Fruit fly (Drosophila melanogaster) whole organism, embryonic: Measurements from ENCODE around the gene CG34409.

Source experiments
- Aef1 ChIP-seq: fragments of 200-800 bp; sonication (Bioruptor generic); IDR thresholded peaks from 3 replicates; pipeline ENCODE4 v1.3.6; 2022; ENCODE audit warnings: missing biosample characterization, missing genetic modification characterization
- CG10267 ChIP-seq: fragments of 200-800 bp; sonication (Bioruptor generic); optimal IDR thresholded peaks from 2 replicates; lab custom pipeline; 2018; ENCODE audit warnings: missing biosample characterization, mild to moderate bottlenecking, missing genetic modification characterization, moderate library complexity
- CG12744 ChIP-seq: fragments of 200-800 bp; sonication (Bioruptor generic); optimal IDR thresholded peaks from 2 replicates; lab custom pipeline; 2016; ENCODE audit warnings: missing biosample characterization, missing genetic modification characterization
- CG13287 ChIP-seq: fragments of 200-800 bp; sonication (Bioruptor generic); IDR thresholded peaks from 2 replicates; pipeline ENCODE4 v1.3.6; 2022; ENCODE audit warnings: missing biosample characterization, missing genetic modification characterization; ENCODE audit not compliant: partially characterized antibody
- CG14710 ChIP-seq: fragments of 200-800 bp; sonication (Bioruptor generic); optimal IDR thresholded peaks from 3 replicates; lab custom pipeline; 2019; ENCODE audit warnings: missing biosample characterization, mild to moderate bottlenecking, missing genetic modification characterization, moderate library complexity
- CG15073 ChIP-seq: fragments of 200-800 bp; sonication (Bioruptor generic); optimal IDR thresholded peaks from 2 replicates; lab custom pipeline; 2016; ENCODE audit warnings: missing biosample characterization, missing genetic modification characterization
- CG1603 ChIP-seq: fragments of 200-800 bp; sonication (Bioruptor generic); optimal IDR thresholded peaks from 2 replicates; lab custom pipeline; 2019; ENCODE audit warnings: missing biosample characterization, mild to moderate bottlenecking, missing genetic modification characterization, moderate library complexity
- CG17385 ChIP-seq: fragments of 200-800 bp; sonication (Bioruptor generic); optimal IDR thresholded peaks from 3 replicates; lab custom pipeline; 2018; ENCODE audit warnings: missing biosample characterization, mild to moderate bottlenecking, missing genetic modification characterization
- CG1792 ChIP-seq: fragments of 200-800 bp; sonication (Bioruptor generic); optimal IDR thresholded peaks from 2 replicates; lab custom pipeline; 2016; ENCODE audit warnings: missing biosample characterization, missing genetic modification characterization
- CG18476 ChIP-seq: fragments of 200-800 bp; sonication (Bioruptor generic); optimal IDR thresholded peaks from 2 replicates; lab custom pipeline; 2016; ENCODE audit warnings: missing biosample characterization, mild to moderate bottlenecking, missing genetic modification characterization
- CG18599 ChIP-seq: fragments of 200-800 bp; sonication (Bioruptor generic); optimal IDR thresholded peaks from 3 replicates; lab custom pipeline; 2017; ENCODE audit warnings: missing biosample characterization, missing genetic modification characterization, mild to moderate bottlenecking, moderate library complexity, missing genetic modification reagents
- CG30020 ChIP-seq: fragments of 200-800 bp; optimal IDR thresholded peaks from 2 replicates; lab custom pipeline; 2019; ENCODE audit warnings: missing biosample characterization, mild to moderate bottlenecking, missing genetic modification characterization, moderate library complexity
- CG3163 ChIP-seq: fragments of 200-800 bp; sonication (Bioruptor generic); optimal IDR thresholded peaks from 3 replicates; lab custom pipeline; 2016; ENCODE audit warnings: missing biosample characterization, missing genetic modification characterization
- CG34376 ChIP-seq: fragments of 200-800 bp; sonication (Bioruptor generic); optimal IDR thresholded peaks from 2 replicates; lab custom pipeline; 2018; ENCODE audit warnings: missing biosample characterization, mild to moderate bottlenecking, missing genetic modification characterization
- CG42726 ChIP-seq: fragments of 200-800 bp; sonication (Bioruptor generic); IDR thresholded peaks from 2 replicates; pipeline ENCODE4 v1.3.6; 2022; ENCODE audit warnings: missing biosample characterization, missing genetic modification characterization; ENCODE audit not compliant: partially characterized antibody
- CG4404 ChIP-seq: fragments of 200-800 bp; sonication (Bioruptor generic); IDR thresholded peaks from 2 replicates; pipeline ENCODE4 v1.3.6; 2022; ENCODE audit warnings: missing biosample characterization, missing genetic modification characterization
- CG8478 ChIP-seq: fragments of >200 bp; optimal IDR thresholded peaks from 2 replicates; lab custom pipeline; 2018
- CG9932 ChIP-seq: fragments of 200-800 bp; sonication (Bioruptor generic); IDR thresholded peaks from 2 replicates; pipeline ENCODE4 v1.3.6; 2022; ENCODE audit warnings: missing biosample characterization, missing genetic modification characterization
- D19B ChIP-seq: fragments of 200-800 bp; sonication (Bioruptor generic); optimal IDR thresholded peaks from 2 replicates; lab custom pipeline; 2017; ENCODE audit warnings: missing biosample characterization, mild to moderate bottlenecking, missing genetic modification characterization
- Doc2 ChIP-seq: fragments of 200-800 bp; sonication (Bioruptor generic); IDR thresholded peaks from 2 replicates; pipeline ENCODE4 v1.3.6; 2022; ENCODE audit warnings: missing biosample characterization, missing genetic modification characterization
- GATAe ChIP-seq: fragments of 200-800 bp; sonication (Bioruptor generic); conservative IDR thresholded peaks from 2 replicates; pipeline ENCODE4 v1.3.6; 2022; ENCODE audit warnings: missing biosample characterization, missing genetic modification characterization
- Gsc ChIP-seq: fragments of 200-800 bp; sonication (Bioruptor generic); IDR thresholded peaks from 2 replicates; pipeline ENCODE4 v1.3.6; 2022; ENCODE audit warnings: missing biosample characterization, missing genetic modification characterization
- HLHmδ ChIP-seq: fragments of 200-800 bp; sonication (Bioruptor generic); optimal IDR thresholded peaks from 2 replicates; lab custom pipeline; 2018; ENCODE audit warnings: missing biosample characterization, mild to moderate bottlenecking, missing genetic modification characterization, moderate library complexity
- Hey ChIP-seq: fragments of 200-800 bp; sonication (Bioruptor generic); optimal IDR thresholded peaks from 3 replicates; lab custom pipeline; 2018; ENCODE audit warnings: missing biosample characterization, mild to moderate bottlenecking, missing genetic modification characterization
- Lim3 ChIP-seq: fragments of 200-800 bp; sonication (Bioruptor generic); IDR thresholded peaks from 2 replicates; pipeline ENCODE4 v1.3.6; 2022; ENCODE audit warnings: missing biosample characterization, missing genetic modification characterization
- NC2β ChIP-seq: fragments of 200-800 bp; sonication (Bioruptor generic); optimal IDR thresholded peaks from 2 replicates; lab custom pipeline; 2016; ENCODE audit warnings: missing biosample characterization, missing genetic modification characterization
- Nf-YA ChIP-seq: fragments of 200-800 bp; sonication (Bioruptor generic); IDR thresholded peaks from 2 replicates; pipeline ENCODE4 v1.3.6; 2022; ENCODE audit warnings: missing biosample characterization, missing genetic modification characterization
- NfI ChIP-seq: fragments of 200-800 bp; sonication (Bioruptor generic); optimal IDR thresholded peaks from 3 replicates; lab custom pipeline; 2018; ENCODE audit warnings: missing biosample characterization, mild to moderate bottlenecking, missing genetic modification characterization, moderate library complexity
- Oli ChIP-seq: fragments of 200-800 bp; sonication (Bioruptor generic); optimal IDR thresholded peaks from 2 replicates; lab custom pipeline; 2018; ENCODE audit warnings: missing biosample characterization, mild to moderate bottlenecking, missing genetic modification characterization, moderate library complexity
- ara ChIP-seq: fragments of 200-800 bp; sonication (Bioruptor generic); IDR thresholded peaks from 2 replicates; pipeline ENCODE4 v1.3.6; 2022; ENCODE audit warnings: missing biosample characterization, missing genetic modification characterization
- az2 ChIP-seq: fragments of 200-800 bp; sonication (Bioruptor generic); optimal IDR thresholded peaks from 3 replicates; lab custom pipeline; 2016; ENCODE audit warnings: missing biosample characterization, missing genetic modification characterization
- bowl ChIP-seq: fragments of 200-800 bp; sonication (Bioruptor generic); IDR thresholded peaks from 2 replicates; pipeline ENCODE4 v1.3.6; 2022; ENCODE audit warnings: missing biosample characterization, missing genetic modification characterization
- cato ChIP-seq: fragments of 200-800 bp; sonication (Bioruptor generic); optimal IDR thresholded peaks from 2 replicates; lab custom pipeline; 2016; ENCODE audit warnings: missing biosample characterization, missing genetic modification characterization, borderline replicate concordance
- ci ChIP-seq: fragments of 200-800 bp; sonication (Bioruptor generic); IDR thresholded peaks from 3 replicates; pipeline ENCODE4 v1.3.6; 2022; ENCODE audit warnings: missing biosample characterization, missing genetic modification characterization
- crc ChIP-seq: fragments of 200-800 bp; sonication (Bioruptor generic); optimal IDR thresholded peaks from 2 replicates; lab custom pipeline; 2016; ENCODE audit warnings: missing biosample characterization, missing genetic modification characterization
- danr ChIP-seq: fragments of 200-800 bp; sonication (Bioruptor generic); IDR thresholded peaks from 2 replicates; pipeline ENCODE4 v1.3.6; 2022; ENCODE audit warnings: missing biosample characterization, missing genetic modification characterization
- disco-r ChIP-seq: fragments of 200-800 bp; sonication (Bioruptor generic); optimal IDR thresholded peaks from 2 replicates; lab custom pipeline; 2016; ENCODE audit warnings: missing biosample characterization, missing genetic modification characterization
- dm ChIP-seq: fragments of 200-800 bp; sonication (Bioruptor generic); optimal IDR thresholded peaks from 3 replicates; lab custom pipeline; 2016; ENCODE audit warnings: missing biosample characterization, missing genetic modification characterization
- en ChIP-seq: fragments of 200-800 bp; sonication (Bioruptor generic); optimal IDR thresholded peaks from 2 replicates; lab custom pipeline; 2016; ENCODE audit warnings: missing biosample characterization, missing genetic modification characterization
- fd102C ChIP-seq: fragments of 200-800 bp; sonication (Bioruptor generic); optimal IDR thresholded peaks from 2 replicates; lab custom pipeline; 2018; ENCODE audit warnings: missing biosample characterization, mild to moderate bottlenecking, missing genetic modification characterization, moderate library complexity
- gfzf ChIP-seq: fragments of 200-800 bp; sonication (Bioruptor generic); optimal IDR thresholded peaks from 2 replicates; lab custom pipeline; 2016; ENCODE audit warnings: missing biosample characterization, mild to moderate bottlenecking, missing genetic modification characterization, moderate library complexity
- hkb ChIP-seq, 2 experiments: fragments of 200-800 bp in 1 of 2; fragments of >200 bp in 1 of 2; sonication (Bioruptor generic) in 1 of 2; IDR thresholded peaks in 1 of 2; optimal IDR thresholded peaks in 1 of 2; 2 replicates each; pipeline versions ENCODE4 v1.3.6 to Lab custom; 2017 to 2022; ENCODE audit warnings: missing biosample characterization in 1 of 2, missing genetic modification characterization in 1 of 2
- lbe ChIP-seq: fragments of 200-800 bp; sonication (Bioruptor generic); optimal IDR thresholded peaks from 2 replicates; lab custom pipeline; 2016; ENCODE audit warnings: missing biosample characterization, mild to moderate bottlenecking, missing genetic modification characterization
- nau ChIP-seq: fragments of 200-800 bp; sonication (Bioruptor generic); optimal IDR thresholded peaks from 3 replicates; lab custom pipeline; 2017; ENCODE audit warnings: missing biosample characterization, mild to moderate bottlenecking, missing genetic modification characterization, missing genetic modification reagents
- otp ChIP-seq: fragments of 200-800 bp; sonication (Bioruptor generic); IDR thresholded peaks from 3 replicates; pipeline ENCODE4, ENCODE4 v1.3.6; 2022; ENCODE audit warnings: missing biosample characterization, missing genetic modification characterization
- ro ChIP-seq: fragments of 200-800 bp; sonication (Bioruptor generic); IDR thresholded peaks from 2 replicates; pipeline ENCODE4 v1.3.6; 2022; ENCODE audit warnings: missing biosample characterization, missing genetic modification characterization
- sna ChIP-seq: fragments of 200-800 bp; sonication (Bioruptor generic); IDR thresholded peaks from 2 replicates; pipeline ENCODE4 v1.3.6; 2022; ENCODE audit warnings: missing biosample characterization, missing genetic modification characterization; ENCODE audit not compliant: partially characterized antibody
- tap ChIP-seq: fragments of 200-800 bp; optimal IDR thresholded peaks from 3 replicates; lab custom pipeline; 2019; ENCODE audit warnings: missing biosample characterization, mild to moderate bottlenecking, missing genetic modification characterization, moderate library complexity
- toy ChIP-seq: fragments of 200-800 bp; sonication (Bioruptor generic); IDR thresholded peaks from 2 replicates; pipeline ENCODE4 v1.3.6; 2022; ENCODE audit warnings: missing biosample characterization, missing genetic modification characterization
- unc-4 ChIP-seq: fragments of 200-800 bp; sonication (Bioruptor generic); IDR thresholded peaks from 2 replicates; pipeline ENCODE4 v1.3.6; 2022; ENCODE audit warnings: missing biosample characterization, missing genetic modification characterization; ENCODE audit not compliant: partially characterized antibody

The CG34409 gene

DNA sequence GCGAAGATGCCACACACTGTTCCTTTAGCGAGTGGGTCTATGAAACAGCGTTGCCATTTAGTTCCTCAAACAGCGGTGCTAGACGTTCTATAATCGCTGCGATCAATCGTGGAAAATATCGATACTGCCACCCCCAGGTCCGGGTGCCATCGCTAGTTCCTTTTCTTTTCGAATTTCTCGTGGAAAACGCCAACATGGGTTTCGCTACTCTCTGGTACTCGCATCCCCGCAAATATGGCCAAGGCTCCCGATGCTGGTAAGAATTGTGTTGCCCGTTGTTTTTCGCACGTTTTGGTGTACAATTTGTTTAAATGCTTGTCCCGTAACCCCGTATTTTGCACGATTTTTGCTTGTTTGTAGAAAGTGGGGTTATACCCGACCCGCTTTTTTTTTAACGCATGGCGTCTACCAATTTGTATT is 31.8 kb upstream of the CG34409 start, which contains the start of gene RpS29 (continued):
- TF ChIP-seq Hey (tag; lab: Kevin White, UChicago), result peak; percentile 74
- TF ChIP-seq en, result peak; percentile 59
- TF ChIP-seq CG13287 (GFP tag; lab: Robert Waterston, UW), result peak; percentile 97
- peak; percentile 97 for TF ChIP-seq CG1603 (tag; lab: Kevin White, UChicago)
- peak; percentile 59 for TF ChIP-seq Nf-YA
- no peak for TF ChIP-seq D19B (GFP tag; lab: Kevin White, UChicago)
- TF ChIP-seq CG17385 (GFP tag; lab: Kevin White, UChicago), result peak; percentile 54
- no peak for TF ChIP-seq CG8478 (lab: Kevin White, UChicago)
- peak; percentile 69 for TF ChIP-seq crc
- peak; percentile 38 for TF ChIP-seq cato (GFP tag; lab: Kevin White, UChicago)
- peak; percentile 97 for TF ChIP-seq unc-4 (GFP tag; lab: Robert Waterston, UW)
- peak; percentile 95 for TF ChIP-seq CG9932
- TF ChIP-seq CG10267 (tag; lab: Kevin White, UChicago), result peak; percentile 84
- TF ChIP-seq nau (GFP tag; lab: Kevin White, UChicago), result no peak
- no peak; the same call in 1 of the 2 replicates for TF ChIP-seq bowl (GFP tag; lab: Robert Waterston, UW)
- peak; percentile 98 for TF ChIP-seq CG42726 (GFP tag; lab: Robert Waterston, UW)
- TF ChIP-seq CG1792 (GFP tag; lab: Kevin White, UChicago), result peak; percentile 81
- peak; percentile 80 for TF ChIP-seq CG3163 (GFP tag; lab: Kevin White, UChicago)
- peak; percentile 60; the same call in 1 of the 2 replicates for TF ChIP-seq ara (GFP tag; lab: Robert Waterston, UW)
- peak; percentile 86 for TF ChIP-seq CG18599
- peak; percentile 51; the same call in 1 of the 2 replicates for TF ChIP-seq toy
- no peak for TF ChIP-seq hkb (optimal IDR thresholded peaks at IDR 0.05; lab: Kevin White, UChicago)
- peak; percentile 52 for TF ChIP-seq hkb (GFP tag; IDR thresholded peaks at IDR 0.05; lab: Robert Waterston, UW)
- peak; percentile 87 for TF ChIP-seq CG14710 (tag; lab: Kevin White, UChicago)
- TF ChIP-seq Gsc (GFP tag; lab: Robert Waterston, UW), result no peak
- TF ChIP-seq CG12744, result peak; percentile 77
- no peak for TF ChIP-seq Doc2 (GFP tag; lab: Robert Waterston, UW)
- no peak for TF ChIP-seq CG15073 (GFP tag; lab: Kevin White, UChicago)
- 0 out of 2 replicates have a peak, but pooled peaks have one; percentile 28 for TF ChIP-seq danr
- TF ChIP-seq CG18476 (GFP tag; lab: Kevin White, UChicago), result peak; percentile 18
- peak; percentile 77 for TF ChIP-seq Aef1 (GFP tag; lab: Robert Waterston, UW)
- TF ChIP-seq sna (GFP tag; lab: Robert Waterston, UW), result peak; percentile 90
- TF ChIP-seq CG4404 (GFP tag; lab: Robert Waterston, UW), result peak; percentile 46; the same call in 1 of the 2 replicates
- peak; percentile 58 for TF ChIP-seq lbe (GFP tag; lab: Kevin White, UChicago)
- TF ChIP-seq HLHmδ (GFP tag; lab: Kevin White, UChicago), result peak; percentile 54
- TF ChIP-seq ci, result peak; percentile 93
- TF ChIP-seq otp (GFP tag; lab: Robert Waterston, UW), result peak; percentile 66; the same call in 2 of the 3 replicates
- TF ChIP-seq fd102C (GFP tag; lab: Kevin White, UChicago), result no peak
- TF ChIP-seq NfI (GFP tag; lab: Kevin White, UChicago), result peak; percentile 87
- peak; percentile 54 for TF ChIP-seq gfzf (GFP tag; lab: Kevin White, UChicago)
- TF ChIP-seq ro, result peak; percentile 54; the same call in 1 of the 2 replicates
- peak; percentile 68 for TF ChIP-seq disco-r (GFP tag; lab: Kevin White, UChicago)
- peak; percentile 97 for TF ChIP-seq dm
- TF ChIP-seq az2, result peak; percentile 69
- peak; percentile 96 for TF ChIP-seq NC2β (GFP tag; lab: Kevin White, UChicago)
- peak; percentile 44 for TF ChIP-seq CG30020 (tag; lab: Kevin White, UChicago)
- TF ChIP-seq Oli, result peak; percentile 12
- peak; percentile 46; the same call in 1 of the 2 replicates for TF ChIP-seq Lim3
- peak; percentile 92 for TF ChIP-seq CG34376 (GFP tag; lab: Kevin White, UChicago)
- no peak; the same call in 1 of the 2 replicates for TF ChIP-seq GATAe
- peak; percentile 38 for TF ChIP-seq tap (tag; lab: Kevin White, UChicago)
